Worm (Caenorhabditis elegans) whole organism, young adult: ENCODE data around the gene F10C1.1.
"Not testable (repeated sequence)": the region's sequence is repeated elsewhere in the genome, so short reads cannot be mapped to it uniquely, and the experiment has no call there.

ENCODE experiments used
- B0019.2 ChIP-seq: fragments of 200-800 bp; sonication (Bioruptor generic); conservative IDR thresholded peaks from 2 replicates; pipeline ENCODE4 v1.3.6; 2022; ENCODE audit warnings: missing genetic modification reagents, missing genetic modification characterization, missing compliant biosample characterization
- B0336.3 ChIP-seq: fragments of 200-800 bp; sonication (Bioruptor generic); IDR thresholded peaks from 2 replicates; pipeline ENCODE4 v1.3.6; 2022; ENCODE audit warnings: missing genetic modification characterization, missing compliant biosample characterization
- C06A6.2 ChIP-seq: fragments of 200-800 bp; sonication (Bioruptor generic); conservative IDR thresholded peaks from 2 replicates; pipeline ENCODE4 v1.3.6; 2022; ENCODE audit warnings: missing genetic modification characterization, missing compliant biosample characterization
- F33H1.4 ChIP-seq: fragments of 200-800 bp; sonication (Bioruptor generic); IDR thresholded peaks from 2 replicates; pipeline ENCODE4 v1.3.6; 2022; ENCODE audit warnings: missing genetic modification reagents, missing genetic modification characterization, missing compliant biosample characterization
- F49E8.2 ChIP-seq: sonication (generic microtip); optimal IDR thresholded peaks from 3 replicates; lab custom pipeline; 2017; ENCODE audit warnings: missing genetic modification characterization, mild to moderate bottlenecking, missing compliant biosample characterization, antibody characterized with exemption, moderate library complexity; ENCODE audit not compliant: insufficient read depth
- Y53F4B.3 ChIP-seq: fragments of 200-800 bp; sonication (Bioruptor generic); IDR thresholded peaks from 2 replicates; pipeline ENCODE4 v1.3.6; 2022; ENCODE audit warnings: missing genetic modification reagents, missing genetic modification characterization, missing compliant biosample characterization
- Y56A3A.18 ChIP-seq: fragments of 200-800 bp; sonication (Bioruptor generic); IDR thresholded peaks from 2 replicates; pipeline ENCODE4 v1.3.6; 2022; ENCODE audit warnings: missing genetic modification reagents, missing genetic modification characterization, missing compliant biosample characterization
- Y95B8A.8 ChIP-seq: fragments of 200-800 bp; sonication (Bioruptor generic); IDR thresholded peaks from 2 replicates; pipeline ENCODE4 v1.3.6; 2022; ENCODE audit warnings: missing genetic modification reagents, missing genetic modification characterization, missing compliant biosample characterization
- athp-1 ChIP-seq: sonication (generic microtip); optimal IDR thresholded peaks from 2 replicates; lab custom pipeline; 2017; ENCODE audit warnings: mild to moderate bottlenecking, missing genetic modification characterization, missing compliant biosample characterization
- attf-6 ChIP-seq: fragments of 200-800 bp; sonication (Bioruptor generic); IDR thresholded peaks from 2 replicates; pipeline ENCODE4 v1.3.6; 2022; ENCODE audit warnings: missing genetic modification reagents, missing genetic modification characterization, missing compliant biosample characterization
- ccch-3 ChIP-seq: fragments of 200-800 bp; sonication (Bioruptor generic); optimal IDR thresholded peaks from 2 replicates; lab custom pipeline; 2018; ENCODE audit warnings: mild to moderate bottlenecking, missing genetic modification characterization, missing compliant biosample characterization
- cebp-1 ChIP-seq, 2 experiments: fragments of 200-800 bp in 1 of 2; sonication (Bioruptor generic) in 1 of 2; sonication (generic microtip) in 1 of 2; IDR thresholded peaks in 1 of 2; optimal IDR thresholded peaks in 1 of 2; 2 replicates each; pipeline versions ENCODE4 v1.3.6 to Lab custom; 2017 to 2022; ENCODE audit warnings: missing compliant biosample characterization in 2 of 2, missing genetic modification characterization in 2 of 2, mild to moderate bottlenecking in 1 of 2, missing genetic modification reagents in 1 of 2, moderate library complexity in 1 of 2
- ceh-100 ChIP-seq: fragments of 200-800 bp; sonication (Bioruptor generic); IDR thresholded peaks from 2 replicates; pipeline ENCODE4 v1.3.6; 2022; ENCODE audit warnings: missing genetic modification reagents, missing genetic modification characterization, missing compliant biosample characterization
- ceh-27 ChIP-seq: fragments of 200-800 bp; sonication (Bioruptor generic); optimal IDR thresholded peaks from 2 replicates; lab custom pipeline; 2018; ENCODE audit warnings: mild to moderate bottlenecking, missing genetic modification characterization, moderate library complexity, missing compliant biosample characterization
- ceh-91 ChIP-seq: fragments of 200-800 bp; sonication (Bioruptor generic); IDR thresholded peaks from 2 replicates; pipeline ENCODE4 v1.3.6; 2022; ENCODE audit warnings: missing genetic modification reagents, missing genetic modification characterization, missing compliant biosample characterization
- die-1 ChIP-seq: sonication (generic microtip); optimal IDR thresholded peaks from 2 replicates; lab custom pipeline; 2016; ENCODE audit warnings: missing genotype, mild to moderate bottlenecking, missing genetic modification characterization, missing compliant biosample characterization
- dox-1 ChIP-seq: fragments of 200-800 bp; sonication (Bioruptor generic); IDR thresholded peaks from 2 replicates; pipeline ENCODE4 v1.3.6; 2022; ENCODE audit warnings: missing genetic modification reagents, missing genetic modification characterization, missing compliant biosample characterization
- dpl-1 ChIP-seq: fragments of 150-350 bp; optimal IDR thresholded peaks from 2 replicates; lab custom pipeline; 2014; ENCODE audit warnings: missing biosample characterization, missing genetic modification reagents, missing genetic modification characterization
- egl-44 ChIP-seq: fragments of 200-800 bp; sonication (Bioruptor generic); IDR thresholded peaks from 2 replicates; pipeline ENCODE4 v1.3.6; 2022; ENCODE audit warnings: missing genetic modification reagents, missing genetic modification characterization, missing compliant biosample characterization
- ekl-4 ChIP-seq: fragments of 200-800 bp; sonication (Bioruptor generic); IDR thresholded peaks from 2 replicates; pipeline ENCODE4 v1.3.6; 2022; ENCODE audit warnings: missing genetic modification reagents, missing genetic modification characterization, missing compliant biosample characterization
- hmg-1.2 ChIP-seq: fragments of 200-800 bp; sonication (Bioruptor generic); IDR thresholded peaks from 2 replicates; pipeline ENCODE4 v1.3.6; 2022; ENCODE audit warnings: missing genetic modification reagents, missing genetic modification characterization, missing compliant biosample characterization
- hsf-1 ChIP-seq: fragments of 200-800 bp; sonication (Bioruptor generic); IDR thresholded peaks from 2 replicates; pipeline ENCODE4 v1.3.6; 2022; ENCODE audit warnings: missing genetic modification reagents, missing genetic modification characterization, missing compliant biosample characterization
- let-607 ChIP-seq, 2 experiments: fragments of 200-800 bp in 1 of 2; sonication (Bioruptor generic) in 1 of 2; sonication (generic microtip) in 1 of 2; optimal IDR thresholded peaks; 2 replicates each; lab custom pipeline; 2016 to 2018; ENCODE audit warnings: mild to moderate bottlenecking in 2 of 2, missing compliant biosample characterization in 2 of 2, missing genetic modification characterization in 2 of 2, moderate library complexity in 2 of 2, missing genotype in 1 of 2
- lin-54 ChIP-seq: fragments of 200-800 bp; sonication (Bioruptor generic); optimal IDR thresholded peaks from 2 replicates; lab custom pipeline; 2018; ENCODE audit warnings: mild to moderate bottlenecking, missing genetic modification characterization, missing compliant biosample characterization
- lsl-1 ChIP-seq: fragments of 200-800 bp; sonication (Bioruptor generic); optimal IDR thresholded peaks from 2 replicates; lab custom pipeline; 2018; ENCODE audit warnings: mild to moderate bottlenecking, missing genetic modification characterization, moderate library complexity, missing compliant biosample characterization
- madf-10 ChIP-seq: sonication (generic microtip); optimal IDR thresholded peaks from 2 replicates; lab custom pipeline; 2016; ENCODE audit warnings: mild to moderate bottlenecking, missing genetic modification characterization, missing compliant biosample characterization
- madf-6 ChIP-seq: fragments of 200-800 bp; sonication (Bioruptor generic); IDR thresholded peaks from 2 replicates; pipeline ENCODE4 v1.3.6; 2022; ENCODE audit warnings: missing genetic modification reagents, missing genetic modification characterization, missing compliant biosample characterization
- madf-8 ChIP-seq: fragments of 200-800 bp; sonication (Bioruptor generic); conservative IDR thresholded peaks from 2 replicates; pipeline ENCODE4 v1.3.6; 2022; ENCODE audit warnings: missing genetic modification reagents, missing genetic modification characterization, missing compliant biosample characterization
- mcd-1 ChIP-seq: fragments of 200-800 bp; sonication (Bioruptor generic); IDR thresholded peaks from 2 replicates; pipeline ENCODE4 v1.3.6; 2022; ENCODE audit warnings: missing genetic modification reagents, missing genetic modification characterization, missing compliant biosample characterization
- nfyb-1 ChIP-seq: fragments of 200-800 bp; sonication (Bioruptor generic); IDR thresholded peaks from 2 replicates; pipeline ENCODE4 v1.3.6; 2022; ENCODE audit warnings: missing genetic modification reagents, missing genetic modification characterization, missing compliant biosample characterization
- nhr-179 ChIP-seq: sonication (generic microtip); optimal IDR thresholded peaks from 2 replicates; lab custom pipeline; 2016; ENCODE audit warnings: mild to moderate bottlenecking, missing genetic modification characterization, missing compliant biosample characterization
- nhr-90 ChIP-seq: sonication (generic microtip); optimal IDR thresholded peaks from 2 replicates; lab custom pipeline; 2016; ENCODE audit warnings: missing genotype, mild to moderate bottlenecking, missing genetic modification characterization, missing compliant biosample characterization
- pbrm-1 ChIP-seq: fragments of 200-800 bp; sonication (Bioruptor generic); IDR thresholded peaks from 2 replicates; pipeline ENCODE4 v1.3.6; 2022; ENCODE audit warnings: missing genetic modification reagents, missing genetic modification characterization, missing compliant biosample characterization
- pha-4 ChIP-seq: fragments of 150-350 bp; sonication (generic microtip); optimal IDR thresholded peaks from 2 replicates; lab custom pipeline; 2014; ENCODE audit warnings: missing biosample characterization, missing genetic modification reagents, missing genetic modification characterization
- rpc-1 ChIP-seq, 2 experiments: fragments of 150-350 bp in 1 of 2; sonication (generic microtip) in 1 of 2; optimal IDR thresholded peaks; 2 replicates each; lab custom pipeline; 2014 to 2018; ENCODE audit warnings: missing biosample characterization in 1 of 2, missing genetic modification characterization in 1 of 2, missing genetic modification reagents in 1 of 2, missing genotype in 1 of 2
- sdz-38 ChIP-seq: sonication (generic microtip); optimal IDR thresholded peaks from 2 replicates; lab custom pipeline; 2016; ENCODE audit warnings: missing genotype, missing genetic modification characterization, missing compliant biosample characterization
- snpc-1.1 ChIP-seq: sonication (generic microtip); optimal IDR thresholded peaks from 2 replicates; lab custom pipeline; 2017; ENCODE audit warnings: missing genetic modification characterization, mild to moderate bottlenecking, missing compliant biosample characterization, antibody characterized with exemption, moderate library complexity, missing genotype, missing genetic modification reagents; ENCODE audit not compliant: insufficient read depth
- tbp1 ChIP-seq: fragments of 200-800 bp; sonication (Bioruptor generic); optimal IDR thresholded peaks from 2 replicates; lab custom pipeline; 2018; ENCODE audit warnings: mild to moderate bottlenecking, missing genetic modification characterization, missing compliant biosample characterization
- unc-130 ChIP-seq: sonication (generic microtip); optimal IDR thresholded peaks from 2 replicates; lab custom pipeline; 2016; ENCODE audit warnings: missing genetic modification reagents, missing genetic modification characterization, missing compliant biosample characterization
- ztf-18 ChIP-seq: sonication (generic microtip); optimal IDR thresholded peaks from 2 replicates; lab custom pipeline; 2016; ENCODE audit warnings: missing genotype, mild to moderate bottlenecking, missing genetic modification characterization, missing compliant biosample characterization
- ztf-28 ChIP-seq: fragments of 200-800 bp; sonication (Bioruptor generic); IDR thresholded peaks from 2 replicates; pipeline ENCODE4 v1.3.6; 2022; ENCODE audit warnings: missing genetic modification reagents, missing genetic modification characterization, missing compliant biosample characterization
- ztf-3 ChIP-seq: fragments of 200-800 bp; sonication (Bioruptor generic); optimal IDR thresholded peaks from 2 replicates; lab custom pipeline; 2018; ENCODE audit warnings: mild to moderate bottlenecking, missing genetic modification characterization, missing compliant biosample characterization

Gene F10C1.1

DNA sequence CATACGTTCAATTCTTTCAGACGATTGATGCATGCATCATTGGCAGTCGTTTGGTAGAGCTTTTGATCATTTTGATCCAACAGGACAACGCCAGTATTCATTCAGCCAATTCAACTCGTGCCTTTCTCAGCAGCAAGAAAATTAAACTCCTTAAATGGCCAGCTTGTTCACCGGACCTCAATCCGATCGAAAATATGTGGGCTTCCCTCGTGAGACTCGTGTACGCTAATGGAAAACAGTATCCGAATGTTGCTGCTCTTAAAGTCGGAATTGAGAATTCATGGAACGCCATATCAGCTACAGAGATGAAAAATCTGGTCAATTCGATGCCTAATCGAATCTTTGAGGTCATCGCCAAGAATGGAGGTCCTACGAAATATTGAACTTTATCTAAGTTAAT is 41.4 kb downstream of the F10C1.1 start, which contains the start of gene wago-5:
wago-5 (minus strand) TSS at position 101 of the 400 bp plus-strand sequence.
- not testable (repeated sequence) for TF ChIP-seq nfyb-1, C06A6.2, F33H1.4 (GFP tag; lab: Robert Waterston, UW)

DNA sequence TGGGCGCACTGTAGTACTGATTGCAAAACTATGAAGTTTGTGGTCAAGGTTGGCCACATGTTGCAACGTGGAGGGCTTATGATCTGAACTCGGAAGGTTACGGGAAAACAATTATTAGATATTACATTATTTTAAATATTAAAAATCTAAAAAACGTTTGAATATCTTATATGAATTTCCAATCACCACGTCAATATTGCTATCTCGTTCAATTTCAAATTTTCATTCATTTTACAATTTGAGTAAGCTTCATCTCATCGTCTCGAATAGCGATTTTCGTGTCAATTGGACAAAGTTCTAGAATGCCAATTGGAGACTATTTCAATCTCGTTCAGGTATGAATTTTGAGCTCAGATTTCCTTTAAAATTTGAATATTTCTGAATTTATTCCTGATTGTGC is 42.3 kb downstream of the F10C1.1 start, which contains the start of gene ZK1248.20:
ZK1248.20 (plus strand) TSS at position 301 of the 400 bp plus-strand sequence.
- TF ChIP-seq ccch-3 (GFP tag; lab: Kevin White, UChicago), result no peak
- no peak for TF ChIP-seq hsf-1 (GFP tag; lab: Robert Waterston, UW)
- TF ChIP-seq Y53F4B.3, result no peak
- TF ChIP-seq athp-1 (tag; lab: Kevin White, UChicago), result no peak
- no peak for TF ChIP-seq egl-44 (GFP tag; lab: Robert Waterston, UW)
- TF ChIP-seq F49E8.2 (tag; lab: Kevin White, UChicago), result no peak
- TF ChIP-seq lsl-1 (GFP tag; lab: Kevin White, UChicago), result no peak
- no peak for TF ChIP-seq cebp-1 (GFP tag; IDR thresholded peaks at IDR 0.05; lab: Robert Waterston, UW)
- TF ChIP-seq cebp-1 (tag; optimal IDR thresholded peaks at IDR 0.05; lab: Kevin White, UChicago), result no peak
- no peak for TF ChIP-seq Y56A3A.18
- TF ChIP-seq Y95B8A.8 (GFP tag; lab: Robert Waterston, UW), result no peak
- no peak for TF ChIP-seq dpl-1 (GFP tag; lab: Kevin White, UChicago)
- no peak for TF ChIP-seq let-607 (tag; optimal IDR thresholded peaks at IDR 0.05; lab: Kevin White, UChicago)
- TF ChIP-seq ceh-91 (GFP tag; lab: Robert Waterston, UW), result no peak
- no peak for TF ChIP-seq ztf-3 (GFP tag; lab: Kevin White, UChicago)

DNA sequence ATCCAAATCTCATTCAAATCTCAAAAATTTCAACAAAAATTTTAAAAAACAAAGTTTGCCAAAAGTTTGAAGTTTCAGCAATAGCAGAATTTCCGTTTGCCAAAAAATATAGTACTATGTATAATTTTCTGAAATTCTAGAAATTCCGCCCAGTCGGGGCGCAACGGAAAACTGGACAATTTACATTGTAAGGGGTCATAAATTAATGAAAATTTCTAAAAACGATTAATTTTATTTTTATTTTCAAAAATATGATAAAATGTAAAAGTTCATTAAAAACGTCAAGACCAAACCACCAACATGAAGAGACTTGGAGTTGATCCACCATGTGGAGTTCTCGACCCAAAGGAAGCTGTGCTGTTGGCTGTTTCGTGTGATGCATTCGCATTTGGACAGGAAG is 44.3 kb downstream of the F10C1.1 start, which contains the start of gene ZK1248.4:
ZK1248.4 (plus strand) TSS at position 301 of the 400 bp plus-strand sequence.
- TF ChIP-seq ztf-28 (GFP tag; lab: Robert Waterston, UW), result no peak
- no peak for TF ChIP-seq Y56A3A.18
- no peak for TF ChIP-seq unc-130 (GFP tag; lab: Kevin White, UChicago)
- TF ChIP-seq hmg-1.2 (GFP tag; lab: Robert Waterston, UW), result no peak
- no peak for TF ChIP-seq die-1
- TF ChIP-seq ceh-100, result no peak
- no peak for TF ChIP-seq rpc-1 (optimal IDR thresholded peaks at IDR 0.05; lab: Kevin White, UChicago)
- TF ChIP-seq rpc-1 (tag; optimal IDR thresholded peaks at IDR 0.05; lab: Kevin White, UChicago), result no peak
- TF ChIP-seq snpc-1.1 (tag; lab: Kevin White, UChicago), result no peak
- TF ChIP-seq B0019.2, result no peak
- no peak for TF ChIP-seq pha-4
- TF ChIP-seq dox-1 (GFP tag; lab: Robert Waterston, UW), result no peak
- no peak for TF ChIP-seq pbrm-1
- no peak for TF ChIP-seq sdz-38 (tag; lab: Kevin White, UChicago)
- TF ChIP-seq, all 124 proteins: peak for 0

DNA sequence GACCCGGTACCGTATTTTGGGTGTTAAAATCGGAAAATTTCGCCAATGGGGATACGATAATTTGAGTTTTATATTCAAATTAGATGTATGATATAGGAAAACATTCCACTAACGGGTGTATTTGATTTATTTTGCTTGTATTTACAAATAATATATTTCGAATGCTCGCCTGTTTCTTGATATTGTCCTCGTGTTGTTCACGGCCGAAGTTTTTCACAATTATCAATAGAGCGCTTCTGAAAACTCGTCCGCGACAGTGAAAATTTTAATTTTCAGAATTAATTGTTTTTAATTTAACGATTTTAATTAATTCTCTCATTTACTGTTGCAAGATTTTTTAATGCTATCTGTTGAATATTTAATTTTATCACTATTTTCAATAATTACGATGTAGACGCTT is 45.6 kb downstream of the F10C1.1 start:
- TF ChIP-seq madf-10 (tag; lab: Kevin White, UChicago) (no peak), attf-6 (GFP tag; lab: Robert Waterston, UW) (0 out of 2 replicates have a peak, but pooled peaks have one; percentile 35), lin-54 (GFP tag; lab: Kevin White, UChicago) (peak; percentile 15), tbp1 (peak; percentile 20), madf-6 (GFP tag; lab: Robert Waterston, UW) (peak; percentile 53), Y95B8A.8 (GFP tag; lab: Robert Waterston, UW) (0 out of 2 replicates have a peak, but pooled peaks have one; percentile 21), ceh-27 (GFP tag; lab: Kevin White, UChicago) (peak; percentile 29), mcd-1 (peak; percentile 82), ztf-18 (tag; lab: Kevin White, UChicago) (no peak), F33H1.4 (GFP tag; lab: Robert Waterston, UW) (peak; percentile 39; the same call in 1 of the 2 replicates), nhr-179 (tag; lab: Kevin White, UChicago) (no peak), ekl-4 (GFP tag; lab: Robert Waterston, UW) (no peak), pbrm-1 (0 out of 2 replicates have a peak, but pooled peaks have one; percentile 41), nhr-90 (no peak), B0336.3 (GFP tag; lab: Robert Waterston, UW) (no peak), madf-8 (peak; percentile 39; the same call in 1 of the 2 replicates)
